Fruit fly (Drosophila melanogaster) whole organism, embryonic: ENCODE measurements around the gene CG14330.

Source experiments
- CG13894 ChIP-seq: fragments of 200-800 bp; sonication (Bioruptor generic); optimal IDR thresholded peaks from 3 replicates; lab custom pipeline; 2018; ENCODE audit warnings: missing biosample characterization, mild to moderate bottlenecking, missing genetic modification characterization, moderate library complexity
- CG18599 ChIP-seq: fragments of 200-800 bp; sonication (Bioruptor generic); optimal IDR thresholded peaks from 3 replicates; lab custom pipeline; 2017; ENCODE audit warnings: missing biosample characterization, missing genetic modification characterization, mild to moderate bottlenecking, moderate library complexity, missing genetic modification reagents
- CG31441 ChIP-seq: fragments of 200-800 bp; sonication (Bioruptor generic); IDR thresholded peaks from 2 replicates; pipeline ENCODE4 v1.3.6; 2022; ENCODE audit warnings: missing biosample characterization, missing genetic modification characterization
- CG3838 ChIP-seq: fragments of 200-800 bp; sonication (Bioruptor generic); optimal IDR thresholded peaks from 3 replicates; lab custom pipeline; 2016; ENCODE audit warnings: missing biosample characterization, missing genetic modification characterization
- CG7357 ChIP-seq: fragments of 200-800 bp; sonication (Bioruptor generic); IDR thresholded peaks from 3 replicates; pipeline ENCODE4 v1.3.6; 2022; ENCODE audit warnings: missing biosample characterization, missing genetic modification characterization
- CG7372 ChIP-seq: fragments of 200-800 bp; sonication (Bioruptor generic); IDR thresholded peaks from 2 replicates; pipeline ENCODE4 v1.3.6; 2022; ENCODE audit warnings: missing biosample characterization, missing genetic modification characterization
- CG9797 ChIP-seq: fragments of 200-800 bp; sonication (Bioruptor generic); optimal IDR thresholded peaks from 3 replicates; lab custom pipeline; 2018; ENCODE audit warnings: missing biosample characterization, mild to moderate bottlenecking, missing genetic modification characterization
- Dfd ChIP-seq, 2 experiments: fragments of >200 bp; optimal IDR thresholded peaks; 2 replicates each; lab custom pipeline; 2017; ENCODE audit warnings: missing biosample characterization in 2 of 2, missing genetic modification characterization in 2 of 2
- H2.0 ChIP-seq: fragments of 200-800 bp; sonication (Bioruptor generic); IDR thresholded peaks from 2 replicates; pipeline ENCODE4 v1.3.6; 2022; ENCODE audit warnings: missing biosample characterization, missing genetic modification characterization
- Mrtf ChIP-seq: fragments of 200-800 bp; sonication (Bioruptor generic); IDR thresholded peaks from 3 replicates; pipeline ENCODE4 v1.3.6; 2022; ENCODE audit warnings: missing biosample characterization, missing genetic modification characterization
- caup ChIP-seq: fragments of 200-800 bp; sonication (Bioruptor generic); optimal IDR thresholded peaks from 3 replicates; lab custom pipeline; 2017; ENCODE audit warnings: missing biosample characterization, mild to moderate bottlenecking, missing genetic modification characterization, moderate library complexity; ENCODE audit not compliant: severe bottlenecking
- psq ChIP-seq: fragments of 200-800 bp; sonication (Bioruptor generic); optimal IDR thresholded peaks from 2 replicates; lab custom pipeline; 2017; ENCODE audit warnings: missing biosample characterization, missing genetic modification characterization

- TF ChIP-seq CG7357 (GFP tag; lab: Robert Waterston, UW) (no peak), CG9797 (GFP tag; lab: Kevin White, UChicago) (no peak), CG7372 (GFP tag; lab: Robert Waterston, UW) (no peak), CG31441 (GFP tag; lab: Robert Waterston, UW) (no peak), CG3838 (GFP tag; lab: Kevin White, UChicago) (no peak), psq (no peak), caup (GFP tag; lab: Kevin White, UChicago) (no peak), Mrtf (GFP tag; lab: Robert Waterston, UW) (no peak), CG13894 (tag; lab: Kevin White, UChicago) (peak; percentile 9), CG18599 (GFP tag; lab: Kevin White, UChicago) (no peak), Dfd (GFP tag; optimal IDR thresholded peaks at IDR 0.05; lab: Kevin White, UChicago) (peak in 1 of 2 experiments; percentile 47), H2.0 (no peak)
Measured at dm6 chr3R:17449402-17449801, 7.2 kb downstream of the CG14330 start.
